Fruit fly (Drosophila melanogaster) whole organism: ENCODE measurements around the gene dbf.

ENCODE experiments used
- CG8478 ChIP-seq: fragments of >200 bp; optimal IDR thresholded peaks from 2 replicates; lab custom pipeline; 2018; ENCODE audit warnings: inconsistent platforms
- Dll ChIP-seq: fragments of >200 bp; optimal IDR thresholded peaks from 2 replicates; lab custom pipeline; 2017
- EcR ChIP-seq, 2 experiments: fragments of >200 bp; optimal IDR thresholded peaks; 2 replicates each; lab custom pipeline; 2017; ENCODE audit warnings: missing biosample characterization in 2 of 2, missing genetic modification characterization in 2 of 2, missing genetic modification reagents in 2 of 2
- pan ChIP-seq: fragments of >200 bp; optimal IDR thresholded peaks from 2 replicates; lab custom pipeline; 2017
- psq ChIP-seq: fragments of >200 bp; optimal IDR thresholded peaks from 2 replicates; lab custom pipeline; 2017
- usp ChIP-seq: fragments of >200 bp; optimal IDR thresholded peaks from 2 replicates; lab custom pipeline; 2017; ENCODE audit warnings: missing biosample characterization, missing genetic modification characterization, mixed read lengths

DNA sequence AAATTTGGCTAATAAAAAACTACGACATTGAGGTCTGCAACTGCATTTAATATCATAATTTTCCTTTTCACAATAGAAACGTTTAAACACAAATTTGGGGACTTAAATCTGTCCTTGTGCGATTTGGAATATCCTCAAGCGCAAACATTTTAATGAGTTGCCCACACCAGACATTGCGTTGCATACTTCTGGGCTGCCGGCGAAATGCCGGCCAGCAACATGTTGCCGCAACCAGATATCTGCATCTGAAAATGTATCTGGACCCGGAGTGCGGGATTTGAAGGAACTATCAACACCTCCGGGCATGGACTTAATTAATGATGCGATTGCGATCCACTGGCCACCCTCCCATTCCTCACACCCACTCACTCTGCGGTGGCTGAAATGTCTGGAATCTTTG lies 3.1 kb downstream of the dbf start:
- TF ChIP-seq usp (GFP tag; lab: Kevin White, UChicago) (no peak), pan (no peak), psq (lab: Kevin White, UChicago) (no peak), EcR (GFP tag; optimal IDR thresholded peaks at IDR 0.05; lab: Kevin White, UChicago) (no peak), Dll (lab: Kevin White, UChicago) (no peak), CG8478 (lab: Kevin White, UChicago) (no peak)
